Fruit fly (Drosophila melanogaster) whole organism, larva: Measurements from ENCODE around the gene Atg8b.

Source experiments
- noc ChIP-seq: fragments of 200-800 bp; sonication (Bioruptor generic); optimal IDR thresholded peaks from 3 replicates; lab custom pipeline; 2019; ENCODE audit warnings: missing biosample characterization, mild to moderate bottlenecking, missing genetic modification characterization, moderate library complexity

The Atg8b gene

DNA sequence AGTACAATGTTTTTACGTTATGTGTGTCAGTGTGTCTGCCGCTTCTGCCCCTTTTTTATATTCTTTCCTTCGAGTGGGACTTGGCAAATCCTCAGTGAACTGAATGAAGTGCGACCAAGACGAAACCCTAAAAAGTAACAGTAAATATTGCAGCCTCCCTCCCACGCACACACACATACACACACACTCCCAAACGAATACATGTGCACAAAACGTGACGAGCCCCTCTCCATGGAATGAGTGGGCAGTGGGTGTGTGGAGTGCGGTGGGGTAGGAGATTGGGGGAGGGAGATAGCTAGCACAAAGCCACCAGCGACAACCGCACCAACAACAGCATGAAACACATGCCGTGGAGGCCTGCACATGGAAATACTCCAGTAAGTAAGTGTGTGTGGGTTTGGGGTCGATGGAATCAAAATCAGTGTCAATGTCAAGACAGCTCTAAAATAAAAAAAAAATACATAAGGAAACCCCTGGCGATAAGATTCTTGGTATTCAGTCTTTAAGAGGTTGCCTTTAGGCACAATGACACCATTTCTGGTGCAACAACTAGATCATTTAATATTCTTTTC lies 10.0 kb downstream of the Atg8b start:
- no peak for TF ChIP-seq noc (tag; lab: Kevin White, UChicago)

DNA sequence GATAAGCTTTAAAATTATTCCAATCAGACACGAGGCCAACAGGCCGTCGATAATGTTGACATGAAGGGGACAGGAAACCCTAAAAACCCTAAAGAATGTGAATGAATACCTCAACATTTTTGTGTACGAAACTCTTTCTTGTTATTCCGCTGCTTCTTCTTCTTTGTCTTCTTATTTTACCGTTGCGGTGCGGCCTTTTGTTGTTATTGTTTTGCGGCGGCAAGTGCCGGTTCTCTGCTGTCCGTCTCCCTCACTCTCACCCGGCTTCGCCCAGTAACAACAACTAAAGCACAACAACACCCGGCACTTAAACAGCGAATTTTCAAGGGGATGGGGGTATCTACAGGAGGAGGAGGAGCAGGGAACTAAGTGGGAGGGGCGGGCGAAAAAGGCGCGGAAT lies 10.5 kb downstream of the Atg8b start:
- TF ChIP-seq noc (tag; lab: Kevin White, UChicago): peak; percentile 6

DNA sequence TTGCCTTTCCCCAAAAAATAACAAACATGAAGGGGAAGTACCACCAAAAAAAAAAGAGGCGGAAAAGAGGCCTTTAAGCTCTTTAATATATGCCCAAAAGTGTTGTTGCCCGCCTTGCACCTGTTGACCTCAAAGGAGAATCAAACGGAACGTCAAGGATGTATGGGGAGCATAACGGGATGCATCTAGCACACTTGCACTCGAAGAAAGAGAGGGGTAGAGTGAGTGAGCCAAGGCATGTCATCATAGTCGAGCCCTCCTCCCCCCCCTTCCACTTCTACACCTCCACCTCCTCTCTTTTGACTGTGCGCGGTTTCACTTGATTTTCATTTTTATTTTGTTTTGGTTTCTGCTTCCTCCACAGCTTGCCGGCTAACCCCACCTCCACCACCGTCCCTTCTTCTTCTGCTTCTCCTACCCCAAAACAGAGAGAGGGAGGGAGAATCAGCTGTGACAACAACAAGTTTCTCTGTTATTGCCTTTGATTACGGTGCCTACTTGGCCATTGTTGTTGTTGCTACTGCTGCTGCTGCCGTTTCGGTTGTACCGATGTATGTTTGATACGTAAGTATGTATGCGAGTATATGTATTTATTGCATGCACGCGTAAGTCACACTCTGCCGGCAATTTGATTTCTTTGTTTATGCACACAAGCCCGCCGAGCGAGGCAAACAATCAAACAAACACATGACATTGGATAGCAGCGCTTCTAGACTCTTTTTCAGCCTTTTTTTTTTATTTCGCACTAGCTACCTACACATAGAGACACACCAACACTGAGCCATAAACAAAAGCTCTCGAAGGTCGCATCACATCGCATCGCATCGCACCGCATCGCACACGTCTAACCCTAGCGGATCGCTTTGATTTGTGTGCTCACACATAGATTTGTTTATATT lies 12.0 kb downstream of the Atg8b start:
- TF ChIP-seq noc (tag; lab: Kevin White, UChicago): no peak

DNA sequence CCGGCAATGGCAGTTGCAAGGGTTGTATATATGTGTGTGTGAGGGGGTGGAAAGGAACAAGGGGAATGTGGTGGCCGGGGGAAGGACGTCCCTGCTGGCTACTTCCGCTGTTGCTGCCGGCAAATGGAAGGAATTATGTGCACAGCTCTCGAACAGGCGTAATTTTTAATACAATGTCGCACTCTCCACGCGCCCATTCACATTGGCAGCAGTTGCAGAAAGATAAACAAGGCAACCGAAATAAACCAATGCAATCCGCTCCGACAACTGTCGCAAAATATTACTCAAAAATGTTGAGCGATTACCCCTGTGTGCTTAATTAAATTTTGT lies 13.3 kb downstream of the Atg8b start:
- no peak for TF ChIP-seq noc (tag; lab: Kevin White, UChicago)

DNA sequence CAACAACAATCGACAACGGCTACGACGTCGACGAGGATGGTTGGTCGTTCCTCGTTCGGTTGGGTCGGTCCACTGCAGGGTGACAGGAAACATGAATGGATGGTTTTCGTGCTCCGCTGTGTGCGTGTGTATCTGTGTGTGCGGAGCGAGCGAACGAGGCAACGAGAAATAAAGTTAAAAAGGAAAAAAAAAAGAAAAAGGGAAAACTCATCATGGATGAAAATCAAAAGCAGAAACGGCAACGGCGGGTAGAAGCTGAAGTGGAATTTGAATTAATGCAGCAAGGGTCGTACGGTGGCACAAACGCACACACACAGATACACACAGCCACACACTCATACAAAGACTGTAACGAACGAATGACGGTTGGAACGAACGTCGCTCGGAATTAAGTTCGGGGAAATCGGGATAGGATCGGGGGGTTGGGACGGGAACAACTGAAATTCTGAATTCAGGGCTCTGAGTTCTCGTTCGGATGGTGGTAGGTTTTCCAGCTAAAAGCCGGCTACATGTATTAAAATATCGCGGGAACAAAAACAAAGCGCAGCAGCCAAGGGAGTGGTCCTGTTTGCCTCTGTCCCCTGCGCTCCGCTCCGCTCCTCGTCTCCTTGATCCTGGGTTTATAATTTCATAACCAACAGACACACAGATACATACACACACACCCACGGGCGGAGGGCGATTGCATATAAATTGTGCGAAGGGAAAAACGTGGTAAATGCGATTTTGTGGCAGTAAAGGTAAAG lies 13.8 kb downstream of the Atg8b start:
- TF ChIP-seq noc (tag; lab: Kevin White, UChicago): no peak

DNA sequence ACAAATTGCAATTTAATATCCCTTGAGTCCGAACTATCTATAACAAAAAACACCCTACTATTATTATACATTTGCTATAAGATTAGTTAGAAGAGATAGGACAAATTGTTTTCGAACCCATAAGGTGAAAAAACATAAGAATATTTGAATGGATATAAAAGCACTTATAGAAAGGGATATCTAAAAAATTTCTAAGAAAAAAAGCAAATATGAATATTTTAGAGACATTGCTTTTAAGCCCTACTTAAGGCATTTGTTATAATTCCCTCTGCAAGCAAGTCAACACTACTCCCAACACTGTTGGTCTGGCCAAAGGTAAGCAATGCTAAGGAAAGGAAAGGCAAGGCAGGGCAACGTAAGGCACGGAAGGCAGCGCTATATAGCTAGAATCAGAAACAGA lies 14.4 kb downstream of the Atg8b start:
- TF ChIP-seq noc (tag; lab: Kevin White, UChicago): no peak

DNA sequence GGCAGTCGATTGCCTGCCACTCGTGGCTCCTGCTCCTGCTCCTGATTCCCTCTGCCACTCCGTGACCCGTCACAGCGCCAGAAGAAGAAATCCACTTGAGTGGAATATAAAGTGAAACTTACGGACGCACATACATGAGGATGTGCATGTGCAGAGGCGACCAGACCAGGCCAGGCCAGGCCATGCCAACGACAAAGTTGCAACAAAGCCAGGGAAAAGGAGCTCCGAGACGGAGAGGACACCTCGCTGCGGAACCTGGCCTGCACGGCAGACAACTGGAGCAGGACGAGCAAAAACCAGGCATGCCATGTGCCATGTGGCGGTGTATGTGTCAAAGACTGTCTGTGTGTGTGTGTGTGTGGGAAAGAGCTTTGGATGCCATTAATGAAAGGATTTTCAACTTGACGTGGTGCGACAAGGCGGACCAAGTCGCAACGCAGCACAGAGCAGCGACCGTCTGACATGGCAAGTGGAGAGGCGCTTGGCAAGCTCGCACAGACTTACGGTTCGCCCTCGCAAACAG lies 15.2 kb downstream of the Atg8b start:
- TF ChIP-seq noc (tag; lab: Kevin White, UChicago): no peak

DNA sequence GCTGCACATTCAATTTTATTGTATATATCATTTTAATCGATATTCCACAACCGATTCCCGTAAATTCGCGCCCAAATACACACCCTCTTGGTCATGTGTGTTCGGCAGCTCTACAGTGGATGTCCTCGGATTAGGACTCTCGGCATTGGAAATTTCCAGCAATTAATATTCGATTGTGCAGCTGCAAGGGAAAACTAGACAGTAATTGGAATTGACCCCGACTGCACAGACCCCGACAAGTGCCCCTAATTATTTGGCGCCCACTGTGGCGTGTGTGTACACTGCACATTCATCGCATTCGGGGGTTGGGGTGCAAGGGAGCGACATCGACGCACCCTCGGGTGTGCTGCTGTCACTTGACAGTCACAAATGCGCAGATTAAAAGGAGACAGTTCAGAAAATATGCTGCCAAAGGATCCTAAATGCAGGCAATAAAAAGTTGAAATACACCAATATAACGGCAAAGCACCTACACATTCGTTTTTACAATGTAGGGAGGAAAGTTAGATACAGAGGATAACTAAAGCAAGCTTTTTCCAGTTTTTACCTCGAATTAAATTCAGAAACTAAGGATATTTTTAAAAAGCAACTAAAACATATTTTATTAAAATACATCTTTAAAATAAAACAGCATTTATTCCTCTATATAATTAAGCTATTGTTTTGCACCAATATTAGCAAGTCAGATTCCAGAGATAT lies 15.9 kb downstream of the Atg8b start:
- no peak for TF ChIP-seq noc (tag; lab: Kevin White, UChicago)

DNA sequence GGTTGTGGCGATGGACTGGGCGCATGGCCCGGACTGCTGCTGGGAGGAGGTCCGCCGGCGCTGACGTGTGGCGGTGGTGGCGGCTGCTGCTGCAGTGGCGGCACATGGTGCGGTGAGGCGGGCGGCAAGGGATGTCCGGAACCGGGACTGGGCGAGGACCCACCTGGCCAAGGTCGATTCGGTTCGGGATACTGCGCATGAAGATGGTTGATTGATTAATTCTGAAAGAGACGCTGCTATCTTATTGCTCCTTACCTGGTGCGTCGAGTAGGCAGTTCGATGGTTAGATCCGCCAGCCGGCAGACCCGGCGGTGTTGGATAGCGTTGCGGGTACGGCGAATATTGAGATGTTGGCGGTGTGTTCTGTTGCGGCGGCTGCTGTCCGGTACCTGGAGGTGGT lies 17.1 kb downstream of the Atg8b start:
- TF ChIP-seq noc (tag; lab: Kevin White, UChicago): no peak

DNA sequence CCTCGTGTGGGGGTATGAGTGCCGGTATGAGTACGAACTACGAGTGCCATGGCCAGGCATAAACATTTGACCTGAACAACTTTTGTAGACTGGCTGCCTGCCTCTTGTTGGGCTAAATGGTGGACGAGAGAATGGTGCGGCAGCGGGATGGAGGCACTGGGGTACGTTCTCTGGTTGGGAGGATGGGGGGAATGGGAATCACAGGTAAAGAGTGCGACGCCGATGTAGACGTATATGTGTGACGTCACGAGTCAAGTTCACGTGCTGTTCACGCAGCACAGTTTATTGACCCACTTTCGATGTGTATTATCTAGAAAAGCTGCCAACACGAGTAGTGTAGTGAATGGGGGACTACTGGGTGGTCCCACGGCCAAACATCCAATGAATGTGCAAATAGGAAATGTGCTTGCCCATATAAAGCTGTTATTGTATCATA lies 17.9 kb downstream of the Atg8b start:
- no peak for TF ChIP-seq noc (tag; lab: Kevin White, UChicago)

DNA sequence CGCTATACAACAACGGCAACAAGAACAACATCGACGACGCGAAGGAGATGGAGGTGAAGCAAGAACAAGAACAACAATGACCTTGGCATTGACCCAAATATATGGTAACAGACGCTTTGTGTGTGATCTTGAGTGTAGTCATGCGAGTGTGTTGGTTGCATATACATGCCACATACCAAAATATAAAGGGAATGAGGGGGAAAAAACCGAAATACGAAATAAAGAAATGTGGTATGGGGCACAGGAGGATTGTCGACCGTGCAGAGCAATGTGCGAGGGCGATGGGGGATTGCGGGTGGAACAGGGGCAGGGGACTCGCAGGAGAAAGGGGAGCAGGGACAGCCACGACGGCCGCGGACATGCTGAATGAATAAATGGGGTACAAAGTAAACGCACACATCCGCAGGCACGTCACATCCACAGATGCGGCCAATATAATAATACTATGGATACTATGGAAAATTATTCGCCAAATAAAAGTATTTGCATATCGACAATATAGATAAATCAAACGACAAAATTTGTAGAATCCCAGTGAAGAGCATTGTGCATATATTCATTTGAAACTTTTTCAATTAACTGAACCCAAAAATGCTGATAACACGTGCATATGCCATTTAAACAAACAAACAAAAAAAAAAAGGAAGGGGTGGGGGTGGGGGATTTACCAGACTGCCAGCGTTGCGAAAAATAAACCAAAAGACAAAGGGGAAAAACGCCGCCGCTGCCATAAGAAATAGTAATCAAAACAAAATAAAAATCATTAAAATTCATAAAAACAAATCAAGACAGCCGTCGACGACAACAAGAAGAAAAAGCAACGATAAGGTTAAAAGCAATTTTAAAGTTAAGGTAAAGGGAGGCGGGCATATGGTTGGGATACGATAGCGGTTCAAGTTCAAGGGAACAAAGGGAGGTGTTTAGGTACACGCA lies 18.7 kb downstream of the Atg8b start:
- TF ChIP-seq noc (tag; lab: Kevin White, UChicago): no peak

DNA sequence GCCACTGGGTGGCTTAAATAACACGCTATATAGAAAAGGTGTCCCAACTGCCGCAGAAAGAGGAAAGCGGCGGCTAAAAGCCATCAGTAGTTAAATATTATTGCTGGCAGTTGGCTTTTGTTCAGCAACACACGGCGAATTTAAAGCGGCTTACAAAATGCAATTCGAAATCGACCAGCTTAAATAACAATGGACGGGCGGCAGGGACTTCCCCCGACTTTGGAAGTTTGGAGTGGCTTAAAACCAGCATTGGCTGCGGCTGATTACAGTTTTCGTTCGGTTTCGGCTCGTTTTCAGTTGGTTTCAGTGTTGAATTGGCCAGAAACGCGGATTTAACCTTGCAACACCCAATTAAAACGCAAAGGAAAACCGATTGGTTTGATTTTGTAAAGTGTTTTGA lies 19.7 kb downstream of the Atg8b start:
- no peak for TF ChIP-seq noc (tag; lab: Kevin White, UChicago)

DNA sequence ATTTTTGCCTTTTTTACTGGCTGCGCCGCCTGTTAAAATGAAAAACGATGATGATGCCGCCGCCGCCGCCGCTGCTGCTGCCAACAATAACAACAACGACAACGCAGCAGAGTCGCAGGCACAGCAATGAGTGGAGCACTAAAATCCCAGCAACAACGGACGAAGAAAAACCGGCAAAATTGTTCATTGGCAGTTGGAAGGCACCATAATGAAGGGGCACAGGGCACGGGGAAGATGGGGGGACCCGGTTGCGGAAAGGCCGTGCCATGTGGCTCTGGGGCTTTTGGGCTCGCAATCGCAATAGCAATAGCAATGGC lies 20.4 kb downstream of the Atg8b start:
- TF ChIP-seq noc (tag; lab: Kevin White, UChicago): no peak

DNA sequence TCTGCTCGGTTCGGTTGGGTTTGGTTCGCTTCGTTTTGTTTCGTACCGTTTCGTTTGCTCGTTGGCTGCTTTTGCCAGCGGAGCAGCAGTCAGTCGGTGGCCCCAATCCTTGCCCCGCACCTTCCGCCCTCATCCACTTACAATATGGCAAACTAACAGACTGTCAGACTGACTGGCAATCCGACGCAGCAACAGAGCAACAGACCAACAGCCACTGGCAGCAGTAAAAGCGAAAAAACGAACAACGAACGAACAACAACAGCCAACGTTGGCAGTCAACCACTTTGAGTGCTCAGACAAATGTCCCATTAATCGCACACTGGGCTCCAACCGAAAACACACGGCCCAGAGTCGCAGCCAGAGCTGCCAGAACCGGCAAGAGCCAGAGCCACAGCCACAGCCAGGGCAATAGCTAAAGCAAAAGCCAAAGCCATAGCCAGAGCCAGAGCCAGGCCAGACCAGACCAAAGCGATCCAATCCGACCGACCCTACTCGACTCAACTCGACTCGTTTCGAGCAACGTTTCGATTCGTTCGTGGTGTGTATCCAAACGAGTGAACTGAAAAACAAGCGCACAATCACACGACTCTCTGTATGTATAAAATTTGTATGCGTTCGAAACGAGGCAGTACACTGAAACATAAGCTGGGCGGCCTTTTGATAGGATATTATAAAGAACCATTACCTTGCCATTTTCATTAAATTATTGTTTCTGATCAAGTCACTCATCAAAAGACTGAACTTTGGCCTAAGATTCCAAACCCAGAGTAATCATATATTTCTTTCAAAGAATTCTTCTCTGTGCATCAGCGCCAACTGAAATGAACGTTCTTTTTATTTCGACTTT lies 20.9 kb downstream of the Atg8b start:
- peak; percentile 98 for TF ChIP-seq noc (tag; lab: Kevin White, UChicago)
